Worm (Caenorhabditis elegans): ENCODE results near the gene Y69H2.17.

ce11 chrV:18729324-18729924 is 44.7 kb downstream of the Y69H2.17 start, which contains the start of gene asp-19:
- TF ChIP-seq nhr-129 (tag; optimal IDR thresholded peaks at IDR 0.05) (no peak), elt-3 (tag; optimal IDR thresholded peaks at IDR 0.05) (no peak), nhr-77 (tag; optimal IDR thresholded peaks at IDR 0.05) (no peak), lin-39 (tag; optimal IDR thresholded peaks at IDR 0.05) (no peak), lin-13 (GFP tag; optimal IDR thresholded peaks at IDR 0.05) (no peak), aly-2 (tag; optimal IDR thresholded peaks at IDR 0.05) (no peak), ceh-16 (tag; optimal IDR thresholded peaks at IDR 0.05) (no peak), blmp-1 (tag; optimal IDR thresholded peaks at IDR 0.05; ENCODE audit: insufficient read depth) (no peak), snpc-4 (tag; optimal IDR thresholded peaks at IDR 0.05) (no peak), ceh-82 (tag; optimal IDR thresholded peaks at IDR 0.05) (no peak), ama-1 (optimal IDR thresholded peaks at IDR 0.05) (no peak), nhr-25 (tag; optimal IDR thresholded peaks at IDR 0.05) (no peak), dmd-4 (tag; optimal IDR thresholded peaks at IDR 0.05) (no peak), nhr-237 (tag; optimal IDR thresholded peaks at IDR 0.05) (no peak)

Data from whole organism, L2 larva.